Worm (Caenorhabditis elegans): Measurements from ENCODE around the gene Y66D12A.3.

The Y66D12A.3 gene

ce11 chrIII:11631111-11631510 lies 42.1 kb downstream of the Y66D12A.3 start:
- TF ChIP-seq tbx-8 (GFP tag; optimal IDR thresholded peaks at IDR 0.05) (no peak), drap-1 (GFP tag; optimal IDR thresholded peaks at IDR 0.05) (no peak), unc-39 (tag; optimal IDR thresholded peaks at IDR 0.05) (no peak), mls-2 (tag; optimal IDR thresholded peaks at IDR 0.05) (no peak), unc-120 (tag; optimal IDR thresholded peaks at IDR 0.05; ENCODE audit: poor library complexity, severe bottlenecking) (no peak), ceh-39 (tag; optimal IDR thresholded peaks at IDR 0.05) (no peak), nhr-76 (tag; optimal IDR thresholded peaks at IDR 0.05) (no peak), ceh-83 (GFP tag; optimal IDR thresholded peaks at IDR 0.05) (no peak), mab-5 (tag; optimal IDR thresholded peaks at IDR 0.05) (no peak), nhr-12 (tag; optimal IDR thresholded peaks at IDR 0.05) (no peak), pha-4 (tag; optimal IDR thresholded peaks at IDR 0.05) (no peak), lsy-2 (tag; optimal IDR thresholded peaks at IDR 0.05) (no peak), hlh-1 (tag; optimal IDR thresholded peaks at IDR 0.05) (no peak), ham-2 (GFP tag; optimal IDR thresholded peaks at IDR 0.05) (no peak), M03D4.4 (tag; optimal IDR thresholded peaks at IDR 0.05) (no peak), bed-3 (GFP tag; optimal IDR thresholded peaks at IDR 0.05) (no peak), mep-1 (tag; optimal IDR thresholded peaks at IDR 0.05) (no peak), zip-8 (tag; optimal IDR thresholded peaks at IDR 0.05) (no peak), lin-13 (tag; optimal IDR thresholded peaks at IDR 0.05) (no peak)

- no peak for TF ChIP-seq unc-120 (tag; optimal IDR thresholded peaks at IDR 0.05; ENCODE audit: poor library complexity, severe bottlenecking)
- TF ChIP-seq hlh-1 (tag; optimal IDR thresholded peaks at IDR 0.05), result no peak
- TF ChIP-seq mep-1 (tag; optimal IDR thresholded peaks at IDR 0.05), result no peak
- TF ChIP-seq drap-1 (GFP tag; optimal IDR thresholded peaks at IDR 0.05), result no peak
- no peak for TF ChIP-seq cnd-1 (tag; optimal IDR thresholded peaks at IDR 0.05)
- TF ChIP-seq nhr-76 (tag; optimal IDR thresholded peaks at IDR 0.05), result no peak
- no peak for TF ChIP-seq snpc-4 (tag; optimal IDR thresholded peaks at IDR 0.05)
- TF ChIP-seq ceh-83 (GFP tag; optimal IDR thresholded peaks at IDR 0.05), result no peak
- TF ChIP-seq zip-8 (tag; optimal IDR thresholded peaks at IDR 0.05), result no peak
These were observed 43.4 kb downstream of the Y66D12A.3 start for ce11 chrIII:11632376-11632775.

- TF ChIP-seq lin-32 (GFP tag; optimal IDR thresholded peaks at IDR 0.05) (no peak), ceh-39 (tag; optimal IDR thresholded peaks at IDR 0.05) (no peak)
These were observed 44.4 kb downstream of the Y66D12A.3 start for ce11 chrIII:11633444-11633843.

- TF ChIP-seq mls-2 (tag; optimal IDR thresholded peaks at IDR 0.05) (no peak), nhr-237 (tag; optimal IDR thresholded peaks at IDR 0.05) (no peak), unc-62 (GFP tag; optimal IDR thresholded peaks at IDR 0.05) (no peak), elt-3 (tag; optimal IDR thresholded peaks at IDR 0.05) (no peak), sptf-1 (tag; optimal IDR thresholded peaks at IDR 0.05) (no peak), snpc-4 (tag; optimal IDR thresholded peaks at IDR 0.05) (no peak), M03D4.4 (tag; optimal IDR thresholded peaks at IDR 0.05) (no peak)
These were observed 46.0 kb downstream of the Y66D12A.3 start for ce11 chrIII:11635000-11635399.

- TF ChIP-seq blmp-1 (tag; optimal IDR thresholded peaks at IDR 0.05) (no peak), zip-8 (tag; optimal IDR thresholded peaks at IDR 0.05) (no peak), ceh-83 (GFP tag; optimal IDR thresholded peaks at IDR 0.05) (no peak), elt-1 (tag; optimal IDR thresholded peaks at IDR 0.05; ENCODE audit: borderline replicate concordance, insufficient read depth) (no peak), pha-4 (tag; optimal IDR thresholded peaks at IDR 0.05) (no peak), ceh-39 (tag; optimal IDR thresholded peaks at IDR 0.05) (no peak), ces-1 (GFP tag; optimal IDR thresholded peaks at IDR 0.05) (no peak), lin-13 (tag; optimal IDR thresholded peaks at IDR 0.05) (no peak), M03D4.4 (tag; optimal IDR thresholded peaks at IDR 0.05) (no peak), snpc-4 (tag; optimal IDR thresholded peaks at IDR 0.05) (no peak), mls-2 (tag; optimal IDR thresholded peaks at IDR 0.05) (no peak), nhr-12 (tag; optimal IDR thresholded peaks at IDR 0.05) (no peak)
These were observed 47.7 kb downstream of the Y66D12A.3 start, which contains the start of gene tbx-33 for ce11 chrIII:11636740-11637139. tbx-33 (minus strand) TSS chrIII:11636840.

ce11 chrIII:11641347-11641746 lies 52.3 kb downstream of the Y66D12A.3 start:
- TF ChIP-seq unc-120 (tag; optimal IDR thresholded peaks at IDR 0.05; ENCODE audit: poor library complexity, severe bottlenecking) (no peak), ces-1 (GFP tag; optimal IDR thresholded peaks at IDR 0.05) (peak; percentile 73)

Data from whole organism, mixed stage, embryonic.